Fruit fly (Drosophila melanogaster) whole organism, prepupa: Measurements from ENCODE around the gene Or85a.

Experiments
- CG7368 ChIP-seq: fragments of 200-800 bp; sonication (Bioruptor generic); optimal IDR thresholded peaks from 3 replicates; lab custom pipeline; 2016; ENCODE audit warnings: missing biosample characterization, missing genetic modification characterization
- CG8319 ChIP-seq: fragments of 200-800 bp; sonication (Bioruptor generic); optimal IDR thresholded peaks from 3 replicates; lab custom pipeline; 2016; ENCODE audit warnings: missing biosample characterization, missing genetic modification characterization
- Eip75B ChIP-seq: fragments of 200-800 bp; sonication (Bioruptor generic); optimal IDR thresholded peaks from 3 replicates; lab custom pipeline; 2016; ENCODE audit warnings: missing biosample characterization, missing genetic modification characterization

DNA sequence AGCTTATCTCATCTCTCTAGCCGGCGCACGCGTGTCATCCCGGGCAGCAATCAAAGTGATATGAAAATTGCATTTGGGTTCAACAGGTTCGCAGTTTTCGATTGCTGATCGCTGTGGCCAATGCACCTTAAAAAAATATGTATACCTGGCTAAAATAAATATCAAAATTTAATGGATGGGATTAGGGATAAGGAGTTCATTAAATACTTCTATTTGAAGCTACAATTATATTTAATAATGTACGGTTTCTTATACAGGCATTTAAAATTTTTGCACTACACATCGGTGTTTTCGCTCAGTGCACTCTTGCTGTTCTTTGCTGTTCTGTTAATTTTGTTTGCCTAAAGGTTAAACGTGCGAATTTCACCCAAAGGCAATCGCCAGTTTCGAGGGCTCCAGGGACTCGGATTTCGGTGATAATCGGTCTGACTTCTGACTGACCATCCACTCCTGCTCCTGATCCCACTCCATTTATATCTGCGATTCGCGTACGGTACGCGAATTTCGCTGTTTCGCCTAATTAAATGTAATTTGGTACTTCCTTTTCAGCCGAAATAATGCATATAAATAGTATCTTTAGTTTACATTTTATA lies 48.9 kb upstream of the Or85a start:
- TF ChIP-seq CG8319 (GFP tag; lab: Kevin White, UChicago) (no peak), Eip75B (GFP tag; lab: Kevin White, UChicago) (no peak), CG7368 (GFP tag; lab: Kevin White, UChicago) (no peak)
